Worm (Caenorhabditis elegans) whole organism, L1 larva: ENCODE results near the gene tbx-33.

ENCODE experiments used
- egl-27 ChIP-seq, 2 experiments: fragments of 150-350 bp in 1 of 2; sonication (generic microtip); optimal IDR thresholded peaks; 3 replicates each; lab custom pipeline; 2017 to 2018; ENCODE audit warnings: missing biosample characterization in 2 of 2, missing genetic modification characterization in 2 of 2, missing genetic modification reagents in 2 of 2
- elt-3 ChIP-seq, 6 experiments: fragments of 150-350 bp in 1 of 6; sonication (generic microtip); optimal IDR thresholded peaks; 2 replicates each; lab custom pipeline; 2017 to 2018; ENCODE audit warnings: missing biosample characterization in 6 of 6, missing genetic modification characterization in 6 of 6, inconsistent platforms in 1 of 6
- fos-1 ChIP-seq: fragments of 150-350 bp; optimal IDR thresholded peaks from 2 replicates; lab custom pipeline; 2014; ENCODE audit warnings: missing biosample characterization, missing genetic modification characterization
- jun-1 ChIP-seq: fragments of 150-350 bp; optimal IDR thresholded peaks from 2 replicates; lab custom pipeline; 2014; ENCODE audit warnings: missing biosample characterization, missing genetic modification reagents, missing genetic modification characterization
- lin-39 ChIP-seq: fragments of 150-350 bp; optimal IDR thresholded peaks from 2 replicates; lab custom pipeline; 2014; ENCODE audit warnings: missing biosample characterization, missing genetic modification reagents, missing genetic modification characterization
- lir-3 ChIP-seq: sonication (generic microtip); optimal IDR thresholded peaks from 2 replicates; lab custom pipeline; 2016; ENCODE audit warnings: mild to moderate bottlenecking, missing genetic modification characterization, moderate library complexity, missing compliant biosample characterization; ENCODE audit not compliant: poor library complexity
- mep-1 ChIP-seq: fragments of 150-350 bp; optimal IDR thresholded peaks from 2 replicates; lab custom pipeline; 2014; ENCODE audit warnings: missing biosample characterization, missing genetic modification characterization
- nhr-20 ChIP-seq: sonication (generic microtip); optimal IDR thresholded peaks from 2 replicates; lab custom pipeline; 2016; ENCODE audit warnings: mild to moderate bottlenecking, missing genetic modification characterization, missing compliant biosample characterization
- pqm-1 ChIP-seq: sonication (generic microtip); optimal IDR thresholded peaks from 3 replicates; lab custom pipeline; 2017; ENCODE audit warnings: missing biosample characterization, missing genetic modification characterization
- skn-1 ChIP-seq: fragments of 150-350 bp; optimal IDR thresholded peaks from 2 replicates; lab custom pipeline; 2014; ENCODE audit warnings: missing biosample characterization, missing genetic modification characterization
- snpc-4 ChIP-seq: fragments of 150-350 bp; optimal IDR thresholded peaks from 2 replicates; lab custom pipeline; 2014; ENCODE audit warnings: missing biosample characterization, missing genetic modification characterization
- unc-62 ChIP-seq: fragments of 150-350 bp; optimal IDR thresholded peaks from 2 replicates; lab custom pipeline; 2014; ENCODE audit warnings: missing biosample characterization, missing genetic modification reagents, missing genetic modification characterization
- unc-98 ChIP-seq: fragments of 200-800 bp; sonication (Bioruptor generic); IDR thresholded peaks from 2 replicates; pipeline ENCODE4 v1.3.6; 2022; ENCODE audit warnings: missing genetic modification characterization, missing compliant biosample characterization
- zag-1 ChIP-seq: fragments of 150-350 bp; optimal IDR thresholded peaks from 2 replicates; lab custom pipeline; 2014; ENCODE audit warnings: missing biosample characterization, missing genetic modification characterization

- TF ChIP-seq nhr-20 (tag; lab: Kevin White, UChicago) (no peak), unc-98 (no peak), skn-1 (tag; lab: Kevin White, UChicago) (no peak), snpc-4 (tag; lab: Kevin White, UChicago) (no peak), mep-1 (tag; lab: Kevin White, UChicago) (no peak), egl-27 (tag; optimal IDR thresholded peaks at IDR 0.05; lab: Kevin White, UChicago) (no peak), zag-1 (tag; lab: Kevin White, UChicago) (no peak), unc-62 (GFP tag; lab: Kevin White, UChicago) (no peak), lin-39 (no peak), elt-3 (tag; optimal IDR thresholded peaks at IDR 0.05; lab: Kevin White, UChicago) (no peak), pqm-1 (no peak), fos-1 (tag; lab: Kevin White, UChicago) (no peak), jun-1 (tag; lab: Kevin White, UChicago) (no peak), lir-3 (tag; lab: Kevin White, UChicago) (no peak)
Measured at ce11 chrIII:11611618-11612247, 24.9 kb downstream of the tbx-33 start.
